Fruit fly (Drosophila melanogaster): ENCODE results near the gene YL-1.

DNA sequence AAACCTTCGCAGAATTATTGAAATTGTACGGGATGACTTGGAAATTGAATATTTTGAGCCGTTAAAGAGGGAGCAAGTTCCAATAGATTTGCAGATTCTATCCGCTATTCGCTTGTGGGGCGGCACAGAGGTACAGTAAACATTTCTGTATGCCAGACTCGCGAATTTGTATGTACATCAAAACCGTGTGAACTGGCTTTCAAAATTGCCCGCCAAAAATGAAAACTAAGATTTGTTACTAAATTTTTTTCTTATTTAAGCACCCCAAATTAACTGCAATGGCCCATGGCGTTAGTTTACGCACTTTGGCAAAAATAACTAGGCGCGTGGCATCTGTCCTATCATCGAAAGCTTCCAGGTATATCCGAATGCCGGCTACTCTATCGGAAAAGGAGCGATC, 17.8 kb downstream of the YL-1 start:
- TF ChIP-seq Tbp (GFP tag; optimal IDR thresholded peaks at IDR 0.05), result no peak
- no peak for TF ChIP-seq chm (GFP tag; IDR thresholded peaks at IDR 0.05)
- no peak for TF ChIP-seq CG18476 (GFP tag; optimal IDR thresholded peaks at IDR 0.05)
- TF ChIP-seq CG4328 (GFP tag; optimal IDR thresholded peaks at IDR 0.05), result no peak
- TF ChIP-seq Opbp (GFP tag; IDR thresholded peaks at IDR 0.05; ENCODE audit: partially characterized antibody), result no peak
- TF ChIP-seq run (tag; optimal IDR thresholded peaks at IDR 0.05), result no peak
- TF ChIP-seq lab (GFP tag; optimal IDR thresholded peaks at IDR 0.05), result no peak
- TF ChIP-seq Side (GFP tag; optimal IDR thresholded peaks at IDR 0.05), result no peak
- TF ChIP-seq CG11723 (GFP tag; optimal IDR thresholded peaks at IDR 0.05), result no peak
- TF ChIP-seq sens-2 (GFP tag; IDR thresholded peaks at IDR 0.05), result no peak
- TF ChIP-seq CG6683 (GFP tag; optimal IDR thresholded peaks at IDR 0.05), result no peak
- TF ChIP-seq Awh (GFP tag; IDR thresholded peaks at IDR 0.05), result no peak
- no peak for TF ChIP-seq CG9727 (GFP tag; optimal IDR thresholded peaks at IDR 0.05)
- no peak for TF ChIP-seq CG12104 (GFP tag; optimal IDR thresholded peaks at IDR 0.05)
